Fruit fly (Drosophila melanogaster) whole organism, embryonic: Measurements from ENCODE around the gene fit.

Source experiments
- Ada2b ChIP-seq: fragments of 200-800 bp; sonication (Bioruptor generic); IDR thresholded peaks from 2 replicates; pipeline ENCODE4 v1.3.6; 2022; ENCODE audit warnings: missing biosample characterization, missing genetic modification characterization
- Aef1 ChIP-seq: fragments of 200-800 bp; sonication (Bioruptor generic); IDR thresholded peaks from 3 replicates; pipeline ENCODE4 v1.3.6; 2022; ENCODE audit warnings: missing biosample characterization, missing genetic modification characterization
- Atf6 ChIP-seq: fragments of 200-800 bp; sonication (Bioruptor generic); IDR thresholded peaks from 2 replicates; pipeline ENCODE4 v1.3.6; 2022; ENCODE audit warnings: missing biosample characterization, missing genetic modification characterization
- B-H1 ChIP-seq: fragments of 200-800 bp; sonication (Bioruptor generic); IDR thresholded peaks from 3 replicates; pipeline ENCODE4 v1.3.6; 2022; ENCODE audit warnings: missing biosample characterization, missing genetic modification characterization
- CG10267 ChIP-seq: fragments of 200-800 bp; sonication (Bioruptor generic); optimal IDR thresholded peaks from 2 replicates; lab custom pipeline; 2018; ENCODE audit warnings: missing biosample characterization, mild to moderate bottlenecking, missing genetic modification characterization, moderate library complexity
- CG10321 ChIP-seq: fragments of 200-800 bp; sonication (Bioruptor generic); IDR thresholded peaks from 2 replicates; pipeline ENCODE4 v1.3.6; 2022; ENCODE audit warnings: missing biosample characterization, missing genetic modification characterization
- CG11398 ChIP-seq: fragments of 200-800 bp; sonication (Bioruptor generic); optimal IDR thresholded peaks from 2 replicates; lab custom pipeline; 2016; ENCODE audit warnings: missing biosample characterization, missing genetic modification characterization
- CG12104 ChIP-seq: fragments of 200-800 bp; sonication (Bioruptor generic); optimal IDR thresholded peaks from 3 replicates; lab custom pipeline; 2016; ENCODE audit warnings: missing biosample characterization, missing genetic modification characterization
- CG13624 ChIP-seq: fragments of 200-800 bp; sonication (Bioruptor generic); optimal IDR thresholded peaks from 2 replicates; lab custom pipeline; 2016; ENCODE audit warnings: missing biosample characterization, missing genetic modification characterization
- CG14441 ChIP-seq: fragments of 200-800 bp; sonication (Bioruptor generic); IDR thresholded peaks from 2 replicates; pipeline ENCODE4 v1.3.6; 2022; ENCODE audit warnings: missing biosample characterization, missing genetic modification characterization
- CG16779 ChIP-seq: fragments of 200-800 bp; sonication (Bioruptor generic); IDR thresholded peaks from 2 replicates; pipeline ENCODE4 v1.3.6; 2022; ENCODE audit warnings: missing biosample characterization, missing genetic modification characterization
- CG18476 ChIP-seq: fragments of 200-800 bp; sonication (Bioruptor generic); optimal IDR thresholded peaks from 2 replicates; lab custom pipeline; 2016; ENCODE audit warnings: missing biosample characterization, mild to moderate bottlenecking, missing genetic modification characterization
- CG31224 ChIP-seq: fragments of 200-800 bp; sonication (Bioruptor generic); IDR thresholded peaks from 2 replicates; pipeline ENCODE4 v1.3.6; 2022; ENCODE audit warnings: missing biosample characterization, missing genetic modification characterization
- CG3407 ChIP-seq: fragments of 200-800 bp; sonication (Bioruptor generic); optimal IDR thresholded peaks from 2 replicates; lab custom pipeline; 2018; ENCODE audit warnings: missing biosample characterization, mild to moderate bottlenecking, missing genetic modification characterization
- CG5953 ChIP-seq: fragments of 200-800 bp; sonication (Bioruptor generic); IDR thresholded peaks from 2 replicates; pipeline ENCODE4 v1.3.6; 2022; ENCODE audit warnings: missing biosample characterization, missing genetic modification characterization
- CG6689 ChIP-seq: fragments of 200-800 bp; sonication (Bioruptor generic); IDR thresholded peaks from 2 replicates; pipeline ENCODE4 v1.3.6; 2022; ENCODE audit warnings: missing biosample characterization, missing genetic modification characterization
- CG7839 ChIP-seq: fragments of 200-800 bp; sonication (Bioruptor generic); optimal IDR thresholded peaks from 3 replicates; lab custom pipeline; 2018; ENCODE audit warnings: missing biosample characterization, mild to moderate bottlenecking, missing genetic modification characterization, moderate library complexity
- CG8478 ChIP-seq: fragments of >200 bp; optimal IDR thresholded peaks from 2 replicates; lab custom pipeline; 2018
- CG8924 ChIP-seq: fragments of 200-800 bp; optimal IDR thresholded peaks from 3 replicates; lab custom pipeline; 2019; ENCODE audit warnings: missing biosample characterization, mild to moderate bottlenecking, missing genetic modification characterization, moderate library complexity
- CG9437 ChIP-seq: fragments of 200-800 bp; sonication (Bioruptor generic); optimal IDR thresholded peaks from 2 replicates; lab custom pipeline; 2018; ENCODE audit warnings: missing biosample characterization, mild to moderate bottlenecking, missing genetic modification characterization
- CG9727 ChIP-seq: fragments of 200-800 bp; sonication (Bioruptor generic); optimal IDR thresholded peaks from 3 replicates; lab custom pipeline; 2017; ENCODE audit warnings: missing biosample characterization, mild to moderate bottlenecking, missing genetic modification characterization
- CoRest ChIP-seq: fragments of 200-800 bp; sonication (Bioruptor generic); optimal IDR thresholded peaks from 3 replicates; lab custom pipeline; 2018; ENCODE audit warnings: missing biosample characterization, mild to moderate bottlenecking, missing genetic modification characterization, moderate library complexity
- D ChIP-seq, 2 experiments: fragments of 200-800 bp in 1 of 2; fragments of >200 bp in 1 of 2; sonication (Bioruptor generic) in 1 of 2; optimal IDR thresholded peaks; 2 replicates in 1 of 2; 3 replicates in 1 of 2; lab custom pipeline; 2017; ENCODE audit warnings: mild to moderate bottlenecking in 1 of 2, missing biosample characterization in 1 of 2, missing genetic modification characterization in 1 of 2, missing genetic modification reagents in 1 of 2
- Drgx ChIP-seq: fragments of 200-800 bp; sonication (Bioruptor generic); IDR thresholded peaks from 2 replicates; pipeline ENCODE4 v1.3.6; 2022; ENCODE audit warnings: missing biosample characterization, missing genetic modification characterization
- E2f2 ChIP-seq: fragments of 200-800 bp; sonication (Bioruptor generic); IDR thresholded peaks from 2 replicates; pipeline ENCODE4 v1.3.6; 2022; ENCODE audit warnings: missing biosample characterization, missing genetic modification characterization
- Ets65A ChIP-seq: fragments of 200-800 bp; sonication (Bioruptor generic); peaks from one replicate; lab custom pipeline; 2016; ENCODE audit warnings: missing biosample characterization, missing genetic modification characterization
- Mad ChIP-seq: fragments of 200-800 bp; sonication (Bioruptor generic); optimal IDR thresholded peaks from 2 replicates; lab custom pipeline; 2016; ENCODE audit warnings: missing biosample characterization, missing genetic modification characterization
- Rfx ChIP-seq: fragments of 200-800 bp; sonication (Bioruptor generic); IDR thresholded peaks from 2 replicates; pipeline ENCODE4 v1.3.6; 2022; ENCODE audit warnings: missing biosample characterization, missing genetic modification characterization
- Sox100B ChIP-seq: fragments of 200-800 bp; sonication (Bioruptor generic); optimal IDR thresholded peaks from 3 replicates; lab custom pipeline; 2018; ENCODE audit warnings: missing biosample characterization, mild to moderate bottlenecking, missing genetic modification characterization
- Tbp ChIP-seq: fragments of >200 bp; optimal IDR thresholded peaks from 2 replicates; lab custom pipeline; 2018; ENCODE audit warnings: missing biosample characterization, missing genetic modification characterization
- Xbp1 ChIP-seq: fragments of 200-800 bp; sonication (Bioruptor generic); optimal IDR thresholded peaks from 3 replicates; lab custom pipeline; 2016; ENCODE audit warnings: missing biosample characterization, mild to moderate bottlenecking, missing genetic modification characterization
- Xrp1 ChIP-seq: fragments of 200-800 bp; sonication (Bioruptor generic); IDR thresholded peaks from 2 replicates; pipeline ENCODE4 v1.3.6; 2022; ENCODE audit warnings: missing biosample characterization, missing genetic modification characterization
- ap ChIP-seq: fragments of 200-800 bp; sonication (Bioruptor generic); IDR thresholded peaks from 2 replicates; pipeline ENCODE4 v1.3.6; 2022; ENCODE audit warnings: missing biosample characterization, missing genetic modification characterization
- bsh ChIP-seq, 2 experiments: fragments of 200-800 bp; sonication (Bioruptor generic); optimal IDR thresholded peaks; 2 replicates each; lab custom pipeline; 2017 to 2018; ENCODE audit warnings: mild to moderate bottlenecking in 2 of 2, missing biosample characterization in 2 of 2, missing genetic modification characterization in 2 of 2, moderate library complexity in 1 of 2
- caup ChIP-seq: fragments of 200-800 bp; sonication (Bioruptor generic); optimal IDR thresholded peaks from 3 replicates; lab custom pipeline; 2017; ENCODE audit warnings: missing biosample characterization, mild to moderate bottlenecking, missing genetic modification characterization, moderate library complexity; ENCODE audit not compliant: severe bottlenecking
- chinmo ChIP-seq: fragments of 200-800 bp; sonication (Bioruptor generic); IDR thresholded peaks from 4 replicates; pipeline ENCODE4 v1.3.6; 2022; ENCODE audit warnings: missing biosample characterization, missing genetic modification characterization; ENCODE audit not compliant: partially characterized antibody
- chn ChIP-seq: fragments of 200-800 bp; sonication (Bioruptor generic); optimal IDR thresholded peaks from 2 replicates; lab custom pipeline; 2016; ENCODE audit warnings: missing biosample characterization, missing genetic modification characterization
- dimm ChIP-seq: fragments of 200-800 bp; sonication (Bioruptor generic); IDR thresholded peaks from 2 replicates; pipeline ENCODE4 v1.3.6; 2022; ENCODE audit warnings: missing biosample characterization, missing genetic modification characterization
- dmrt99B ChIP-seq: fragments of 200-800 bp; sonication (Bioruptor generic); optimal IDR thresholded peaks from 2 replicates; lab custom pipeline; 2018; ENCODE audit warnings: missing biosample characterization, mild to moderate bottlenecking, missing genetic modification characterization, moderate library complexity
- ewg ChIP-seq: fragments of 200-800 bp; sonication (Bioruptor generic); optimal IDR thresholded peaks from 3 replicates; lab custom pipeline; 2017; ENCODE audit warnings: mild to moderate bottlenecking, missing biosample characterization, missing genetic modification reagents, missing genetic modification characterization
- fd3F ChIP-seq: fragments of 200-800 bp; sonication (Bioruptor generic); optimal IDR thresholded peaks from 2 replicates; lab custom pipeline; 2018; ENCODE audit warnings: missing biosample characterization, mild to moderate bottlenecking, missing genetic modification characterization, moderate library complexity
- fd64A ChIP-seq: fragments of 200-800 bp; sonication (Bioruptor generic); optimal IDR thresholded peaks from 3 replicates; lab custom pipeline; 2018; ENCODE audit warnings: missing biosample characterization, mild to moderate bottlenecking, missing genetic modification characterization
- ftz-f1 ChIP-seq: fragments of 200-800 bp; sonication (Bioruptor generic); optimal IDR thresholded peaks from 2 replicates; lab custom pipeline; 2016; ENCODE audit warnings: missing biosample characterization, missing genetic modification characterization
- kni ChIP-seq: fragments of 200-800 bp; sonication (Bioruptor generic); optimal IDR thresholded peaks from 3 replicates; lab custom pipeline; 2017; ENCODE audit warnings: mild to moderate bottlenecking, missing biosample characterization, missing genetic modification reagents, missing genetic modification characterization
- knrl ChIP-seq: fragments of 200-800 bp; sonication (Bioruptor generic); IDR thresholded peaks from 3 replicates; pipeline ENCODE4 v1.3.6; 2022; ENCODE audit warnings: missing biosample characterization, missing genetic modification characterization; ENCODE audit not compliant: partially characterized antibody
- otp ChIP-seq: fragments of 200-800 bp; sonication (Bioruptor generic); IDR thresholded peaks from 3 replicates; pipeline ENCODE4, ENCODE4 v1.3.6; 2022; ENCODE audit warnings: missing biosample characterization, missing genetic modification characterization
- pfk ChIP-seq: fragments of 200-800 bp; sonication (Bioruptor generic); optimal IDR thresholded peaks from 2 replicates; lab custom pipeline; 2018; ENCODE audit warnings: missing biosample characterization, mild to moderate bottlenecking, missing genetic modification characterization, moderate library complexity
- rib ChIP-seq: fragments of 200-800 bp; sonication (Bioruptor generic); IDR thresholded peaks from 2 replicates; pipeline ENCODE4 v1.3.6; 2022; ENCODE audit warnings: missing biosample characterization, missing genetic modification characterization
- sens ChIP-seq: fragments of 200-800 bp; sonication (Bioruptor generic); peaks from one replicate; lab custom pipeline; 2016; ENCODE audit warnings: missing biosample characterization, missing genetic modification characterization
- usp ChIP-seq: fragments of >200 bp; optimal IDR thresholded peaks from 2 replicates; lab custom pipeline; 2017; ENCODE audit warnings: missing biosample characterization, missing genetic modification characterization

Gene fit

DNA sequence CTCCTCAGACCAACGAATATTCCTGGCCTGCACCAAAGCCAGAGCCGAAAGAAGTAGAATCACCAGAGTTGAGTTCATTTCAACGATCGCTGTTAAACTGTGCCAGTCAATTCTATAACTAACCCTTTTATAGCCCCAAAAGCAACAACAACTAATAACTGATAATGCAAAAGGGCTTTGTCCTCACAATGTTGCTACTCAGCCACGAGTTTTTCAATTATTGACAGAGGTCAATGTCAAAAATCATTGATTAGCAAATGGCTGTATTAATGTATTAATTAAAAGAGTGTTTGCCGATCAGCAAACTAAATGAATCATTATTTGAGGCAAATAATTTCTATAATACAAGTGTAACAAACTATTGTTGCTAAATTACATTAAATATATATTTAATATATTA, at the start of gene fit:
Gene fit (minus strand): TSS at position 101 of the 400 bp plus-strand sequence.
- no peak for TF ChIP-seq Sox100B
- no peak for TF ChIP-seq CG18476 (GFP tag; lab: Kevin White, UChicago)
- TF ChIP-seq CG12104 (GFP tag; lab: Kevin White, UChicago), result no peak
- TF ChIP-seq rib, result no peak
- TF ChIP-seq ftz-f1 (GFP tag; lab: Kevin White, UChicago), result no peak
- no peak for TF ChIP-seq chn (GFP tag; lab: Kevin White, UChicago)
- no peak for TF ChIP-seq CG8478 (lab: Kevin White, UChicago)
- TF ChIP-seq Xrp1 (GFP tag; lab: Robert Waterston, UW), result no peak
- no peak for TF ChIP-seq CG8924
- TF ChIP-seq Tbp (GFP tag; lab: Kevin White, UChicago), result no peak
- TF ChIP-seq B-H1 (GFP tag; lab: Robert Waterston, UW), result no peak
- TF ChIP-seq CG10267 (tag; lab: Kevin White, UChicago), result no peak
- TF ChIP-seq Ada2b, result no peak
- TF ChIP-seq fd64A, result no peak
- TF ChIP-seq CG11398, result no peak
- TF ChIP-seq Rfx (GFP tag; lab: Robert Waterston, UW), result no peak
- TF ChIP-seq CG9437 (GFP tag; lab: Kevin White, UChicago), result no peak

DNA sequence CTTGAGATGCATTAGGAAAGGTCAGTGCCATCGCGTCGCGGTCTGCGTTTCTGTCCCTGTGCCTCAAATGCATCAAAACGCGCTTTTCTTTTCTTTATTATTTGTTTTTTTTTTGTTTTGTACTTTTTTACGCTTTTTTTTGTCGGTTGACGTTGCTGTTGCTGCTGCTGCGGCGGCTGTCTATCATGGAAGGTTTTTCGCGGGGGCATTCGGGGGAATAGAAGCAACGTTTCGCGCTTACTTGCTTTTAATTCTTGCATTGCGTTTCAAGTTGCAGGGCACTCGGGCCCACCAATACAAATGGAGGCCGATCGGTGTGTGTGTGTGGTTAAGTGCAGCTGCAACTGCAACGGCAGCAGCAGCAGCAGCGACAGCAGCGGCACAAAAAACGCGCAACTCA, 49.7 kb upstream of the fit start:
- TF ChIP-seq CG9727 (GFP tag; lab: Kevin White, UChicago) (no peak), Ets65A (GFP tag; lab: Kevin White, UChicago) (peak; percentile 91), bsh (GFP tag; optimal IDR thresholded peaks at IDR 0.05; lab: Kevin White, UChicago) (peak in 1 of 2 experiments; percentile 36), otp (GFP tag; lab: Robert Waterston, UW) (no peak), CG5953 (GFP tag; lab: Robert Waterston, UW) (no peak)

DNA sequence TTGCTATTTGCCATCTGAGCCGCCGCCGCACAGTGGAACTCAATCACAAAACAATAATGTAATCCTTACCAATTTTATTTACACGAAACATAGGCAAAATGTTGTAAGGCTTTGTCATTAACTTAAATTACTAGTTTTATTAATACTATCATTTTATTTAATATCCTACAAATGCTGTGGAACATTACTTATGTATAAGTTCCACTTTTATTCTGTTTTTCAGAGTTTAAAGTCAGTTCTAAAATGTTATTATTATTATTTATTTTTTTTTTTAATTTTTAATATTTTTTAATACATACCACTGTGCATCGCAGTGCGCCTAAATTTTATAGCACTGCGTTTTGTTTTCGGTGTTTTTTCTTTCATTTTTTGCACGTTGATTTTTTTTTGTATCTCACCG, 47.1 kb upstream of the fit start:
- TF ChIP-seq CG6689 (GFP tag; lab: Robert Waterston, UW), result 0 out of 2 replicates have a peak, but pooled peaks have one; percentile 19
- no peak for TF ChIP-seq Xbp1 (GFP tag; lab: Kevin White, UChicago)
- peak; percentile 16 for TF ChIP-seq sens (GFP tag; lab: Kevin White, UChicago)
- TF ChIP-seq usp (GFP tag; lab: Kevin White, UChicago), result no peak
- TF ChIP-seq Aef1 (GFP tag; lab: Robert Waterston, UW), result no peak
- TF ChIP-seq dimm (GFP tag; lab: Robert Waterston, UW), result no peak
- no peak for TF ChIP-seq ewg (GFP tag; lab: Kevin White, UChicago)
- peak; percentile 18 for TF ChIP-seq CG7839 (tag; lab: Kevin White, UChicago)
- no peak for TF ChIP-seq pfk (GFP tag; lab: Kevin White, UChicago)
- no peak for TF ChIP-seq CG13624 (GFP tag; lab: Kevin White, UChicago)
- TF ChIP-seq CG31224 (GFP tag; lab: Robert Waterston, UW), result no peak
- no peak for TF ChIP-seq fd3F (GFP tag; lab: Kevin White, UChicago)
- TF ChIP-seq chinmo (GFP tag; lab: Robert Waterston, UW), result no peak
- no peak for TF ChIP-seq CG10321 (GFP tag; lab: Robert Waterston, UW)
- peak; percentile 73 for TF ChIP-seq Drgx (GFP tag; lab: Robert Waterston, UW)
- no peak for TF ChIP-seq knrl (GFP tag; lab: Robert Waterston, UW)
- no peak for TF ChIP-seq Atf6 (GFP tag; lab: Robert Waterston, UW)
- no peak for TF ChIP-seq E2f2 (GFP tag; lab: Robert Waterston, UW)
- TF ChIP-seq dmrt99B (tag; lab: Kevin White, UChicago), result peak; percentile 4
- no peak for TF ChIP-seq D (optimal IDR thresholded peaks at IDR 0.05; lab: Kevin White, UChicago)
- TF ChIP-seq D (GFP tag; optimal IDR thresholded peaks at IDR 0.05; lab: Kevin White, UChicago), result no peak
- TF ChIP-seq CG16779 (GFP tag; lab: Robert Waterston, UW), result no peak
- no peak for TF ChIP-seq CG14441 (GFP tag; lab: Robert Waterston, UW)
- no peak for TF ChIP-seq CG3407 (GFP tag; lab: Kevin White, UChicago)
- TF ChIP-seq Mad (GFP tag; lab: Kevin White, UChicago), result no peak
- no peak for TF ChIP-seq caup
- 0 out of 2 replicates have a peak, but pooled peaks have one; percentile 3 for TF ChIP-seq ap
- no peak for TF ChIP-seq kni (GFP tag; lab: Kevin White, UChicago)
- no peak for TF ChIP-seq CoRest (tag; lab: Kevin White, UChicago)
